Fruit fly (Drosophila melanogaster) whole organism, embryonic: ENCODE measurements around the gene Hesr.

ENCODE experiments used
- Adf1 ChIP-seq: fragments of 200-800 bp; sonication (Bioruptor generic); IDR thresholded peaks from 2 replicates; pipeline ENCODE4 v1.3.6; 2022; ENCODE audit warnings: missing biosample characterization, missing genetic modification characterization
- Antp ChIP-seq: fragments of 200-800 bp; sonication (Bioruptor generic); optimal IDR thresholded peaks from 3 replicates; lab custom pipeline; 2016; ENCODE audit warnings: missing biosample characterization, missing genetic modification characterization
- C15 ChIP-seq: fragments of 200-800 bp; sonication (Bioruptor generic); IDR thresholded peaks from 3 replicates; pipeline ENCODE4 v1.3.6; 2022; ENCODE audit warnings: missing biosample characterization, missing genetic modification characterization
- CG10274 ChIP-seq: fragments of 200-800 bp; sonication (Bioruptor generic); optimal IDR thresholded peaks from 3 replicates; lab custom pipeline; 2017; ENCODE audit warnings: missing biosample characterization, mild to moderate bottlenecking, missing genetic modification characterization
- CG10979 ChIP-seq: fragments of 200-800 bp; sonication (Bioruptor generic); optimal IDR thresholded peaks from 2 replicates; lab custom pipeline; 2018; ENCODE audit warnings: missing biosample characterization, mild to moderate bottlenecking, missing genetic modification characterization, moderate library complexity
- CG13894 ChIP-seq: fragments of 200-800 bp; sonication (Bioruptor generic); optimal IDR thresholded peaks from 3 replicates; lab custom pipeline; 2018; ENCODE audit warnings: missing biosample characterization, mild to moderate bottlenecking, missing genetic modification characterization, moderate library complexity
- CG14050 ChIP-seq: fragments of 200-800 bp; sonication (Bioruptor generic); IDR thresholded peaks from 3 replicates; pipeline ENCODE4 v1.3.6; 2022; ENCODE audit warnings: missing biosample characterization, missing genetic modification characterization
- CG15011 ChIP-seq: fragments of 200-800 bp; sonication (Bioruptor generic); optimal IDR thresholded peaks from 3 replicates; lab custom pipeline; 2018; ENCODE audit warnings: missing biosample characterization, mild to moderate bottlenecking, missing genetic modification characterization
- CG15601 ChIP-seq: fragments of 200-800 bp; sonication (Bioruptor generic); optimal IDR thresholded peaks from 3 replicates; lab custom pipeline; 2019; ENCODE audit warnings: missing biosample characterization, mild to moderate bottlenecking, missing genetic modification characterization, moderate library complexity
- CG16815 ChIP-seq: fragments of 200-800 bp; sonication (Bioruptor generic); optimal IDR thresholded peaks from 3 replicates; lab custom pipeline; 2017; ENCODE audit warnings: missing biosample characterization, mild to moderate bottlenecking, missing genetic modification characterization
- CG18262 ChIP-seq: fragments of 200-800 bp; optimal IDR thresholded peaks from 3 replicates; lab custom pipeline; 2019; ENCODE audit warnings: missing biosample characterization, mild to moderate bottlenecking, missing genetic modification characterization, moderate library complexity
- CG1832 ChIP-seq: fragments of 200-800 bp; sonication (Bioruptor generic); optimal IDR thresholded peaks from 2 replicates; lab custom pipeline; 2017; ENCODE audit warnings: missing biosample characterization, mild to moderate bottlenecking, missing genetic modification characterization, inconsistent platforms
- CG4404 ChIP-seq: fragments of 200-800 bp; sonication (Bioruptor generic); IDR thresholded peaks from 2 replicates; pipeline ENCODE4 v1.3.6; 2022; ENCODE audit warnings: missing biosample characterization, missing genetic modification characterization
- CG5953 ChIP-seq: fragments of 200-800 bp; sonication (Bioruptor generic); IDR thresholded peaks from 2 replicates; pipeline ENCODE4 v1.3.6; 2022; ENCODE audit warnings: missing biosample characterization, missing genetic modification characterization
- CG7556 ChIP-seq: fragments of 200-800 bp; sonication (Bioruptor generic); optimal IDR thresholded peaks from 2 replicates; lab custom pipeline; 2017; ENCODE audit warnings: missing biosample characterization, mild to moderate bottlenecking, missing genetic modification characterization
- CG8290 ChIP-seq, 3 experiments: fragments of 200-800 bp; sonication (Bioruptor generic); optimal IDR thresholded peaks; 2 replicates each; lab custom pipeline; 2016 to 2019; ENCODE audit warnings: missing biosample characterization in 3 of 3, missing genetic modification characterization in 3 of 3, mild to moderate bottlenecking in 2 of 3, moderate library complexity in 1 of 3
- CG8478 ChIP-seq: fragments of >200 bp; optimal IDR thresholded peaks from 2 replicates; lab custom pipeline; 2018
- Deaf1 ChIP-seq: fragments of 200-800 bp; optimal IDR thresholded peaks from 3 replicates; lab custom pipeline; 2019; ENCODE audit warnings: missing biosample characterization, mild to moderate bottlenecking, missing genetic modification characterization, moderate library complexity
- Ets65A ChIP-seq: fragments of 200-800 bp; sonication (Bioruptor generic); peaks from one replicate; lab custom pipeline; 2016; ENCODE audit warnings: missing biosample characterization, missing genetic modification characterization
- Jarid2 ChIP-seq: fragments of 200-800 bp; sonication (Bioruptor generic); optimal IDR thresholded peaks from 3 replicates; lab custom pipeline; 2017; ENCODE audit warnings: mild to moderate bottlenecking, missing biosample characterization, missing genetic modification reagents, missing genetic modification characterization
- Med ChIP-seq: fragments of 200-800 bp; sonication (Bioruptor generic); peaks from one replicate; lab custom pipeline; 2016; ENCODE audit warnings: missing biosample characterization, missing genetic modification characterization, mild to moderate bottlenecking, inconsistent platforms, moderate library complexity
- Poxn ChIP-seq: fragments of 200-800 bp; sonication (Bioruptor generic); IDR thresholded peaks from 2 replicates; pipeline ENCODE4 v1.3.6; 2022; ENCODE audit warnings: missing biosample characterization, missing genetic modification characterization
- Ravus ChIP-seq: fragments of 200-800 bp; sonication (Bioruptor generic); IDR thresholded peaks from 2 replicates; pipeline ENCODE4 v1.3.6; 2022; ENCODE audit warnings: missing biosample characterization, missing genetic modification characterization
- Scr ChIP-seq: fragments of 200-800 bp; sonication (Bioruptor generic); IDR thresholded peaks from 2 replicates; pipeline ENCODE4 v1.3.6; 2022; ENCODE audit warnings: missing biosample characterization, missing genetic modification characterization; ENCODE audit not compliant: partially characterized antibody
- Sox102F ChIP-seq: fragments of 200-800 bp; sonication (Bioruptor generic); optimal IDR thresholded peaks from 2 replicates; lab custom pipeline; 2018; ENCODE audit warnings: missing biosample characterization, mild to moderate bottlenecking, missing genetic modification characterization, moderate library complexity
- Ssrp ChIP-seq: fragments of 200-800 bp; sonication (Bioruptor generic); optimal IDR thresholded peaks from 2 replicates; lab custom pipeline; 2018; ENCODE audit warnings: missing biosample characterization, mild to moderate bottlenecking, missing genetic modification characterization, moderate library complexity
- TFAM ChIP-seq: fragments of 200-800 bp; sonication (Bioruptor generic); optimal IDR thresholded peaks from 2 replicates; lab custom pipeline; 2017; ENCODE audit warnings: missing biosample characterization, missing genetic modification characterization, inconsistent platforms
- Trl ChIP-seq, 3 experiments: fragments of >200 bp in 2 of 3; fragments of 200-800 bp in 1 of 3; sonication (Bioruptor generic) in 1 of 3; optimal IDR thresholded peaks; 2 replicates in 1 of 3; 3 replicates in 2 of 3; lab custom pipeline; 2016 to 2017; ENCODE audit warnings: missing biosample characterization in 1 of 3, missing genetic modification characterization in 1 of 3
- abd-A ChIP-seq: fragments of 200-800 bp; sonication (Bioruptor generic); optimal IDR thresholded peaks from 3 replicates; lab custom pipeline; 2019; ENCODE audit warnings: missing biosample characterization, mild to moderate bottlenecking, missing genetic modification characterization, moderate library complexity
- bbx ChIP-seq: fragments of 200-800 bp; sonication (Bioruptor generic); IDR thresholded peaks from 2 replicates; pipeline ENCODE4 v1.3.6; 2022; ENCODE audit warnings: missing biosample characterization, missing genetic modification characterization; ENCODE audit not compliant: partially characterized antibody
- bsh ChIP-seq, 2 experiments: fragments of 200-800 bp; sonication (Bioruptor generic); optimal IDR thresholded peaks; 2 replicates each; lab custom pipeline; 2017 to 2018; ENCODE audit warnings: mild to moderate bottlenecking in 2 of 2, missing biosample characterization in 2 of 2, missing genetic modification characterization in 2 of 2, moderate library complexity in 1 of 2
- cg ChIP-seq: fragments of 200-800 bp; sonication (Bioruptor generic); optimal IDR thresholded peaks from 3 replicates; lab custom pipeline; 2019; ENCODE audit warnings: missing biosample characterization, mild to moderate bottlenecking, missing genetic modification characterization, moderate library complexity
- chinmo ChIP-seq: fragments of 200-800 bp; sonication (Bioruptor generic); IDR thresholded peaks from 4 replicates; pipeline ENCODE4 v1.3.6; 2022; ENCODE audit warnings: missing biosample characterization, missing genetic modification characterization; ENCODE audit not compliant: partially characterized antibody
- crol ChIP-seq: fragments of 200-800 bp; sonication (Bioruptor generic); IDR thresholded peaks from 2 replicates; pipeline ENCODE4 v1.3.6; 2022; ENCODE audit warnings: missing biosample characterization, missing genetic modification characterization
- dysf ChIP-seq: fragments of 200-800 bp; sonication (Bioruptor generic); IDR thresholded peaks from 3 replicates; pipeline ENCODE4 v1.3.6; 2022; ENCODE audit warnings: missing biosample characterization, missing genetic modification characterization
- gem ChIP-seq: fragments of 200-800 bp; sonication (Bioruptor generic); optimal IDR thresholded peaks from 2 replicates; lab custom pipeline; 2019; ENCODE audit warnings: missing biosample characterization, mild to moderate bottlenecking, missing genetic modification characterization, moderate library complexity
- gsb-n ChIP-seq: fragments of 200-800 bp; sonication (Bioruptor generic); optimal IDR thresholded peaks from 3 replicates; lab custom pipeline; 2018; ENCODE audit warnings: missing biosample characterization, mild to moderate bottlenecking, missing genetic modification characterization
- sd ChIP-seq: fragments of 200-800 bp; sonication (Bioruptor generic); optimal IDR thresholded peaks from 3 replicates; lab custom pipeline; 2018; ENCODE audit warnings: missing biosample characterization, mild to moderate bottlenecking, missing genetic modification characterization, moderate library complexity
- sob ChIP-seq: fragments of 200-800 bp; sonication (Bioruptor generic); IDR thresholded peaks from 2 replicates; pipeline ENCODE4 v1.3.6; 2022; ENCODE audit warnings: missing biosample characterization, missing genetic modification characterization
- sr ChIP-seq: fragments of 200-800 bp; sonication (Bioruptor generic); IDR thresholded peaks from 3 replicates; pipeline ENCODE4 v1.3.6; 2022; ENCODE audit warnings: missing biosample characterization, missing genetic modification characterization
- tup ChIP-seq: fragments of 200-800 bp; sonication (Bioruptor generic); optimal IDR thresholded peaks from 2 replicates; lab custom pipeline; 2016; ENCODE audit warnings: missing biosample characterization, mild to moderate bottlenecking, missing genetic modification characterization, moderate library complexity
- yki ChIP-seq: fragments of >200 bp; optimal IDR thresholded peaks from 3 replicates; lab custom pipeline; 2018
- zfh1 ChIP-seq: fragments of 200-800 bp; sonication (Bioruptor generic); IDR thresholded peaks from 3 replicates; pipeline ENCODE4 v1.3.6; 2022; ENCODE audit warnings: missing biosample characterization, missing genetic modification characterization

Hesr gene

dm6 chrX:18181152-18181551 lies 23.8 kb downstream of the Hesr start:
- no peak for TF ChIP-seq TFAM
- no peak for TF ChIP-seq Sox102F (GFP tag; lab: Kevin White, UChicago)
- peak; percentile 97 for TF ChIP-seq CG13894 (tag; lab: Kevin White, UChicago)
- peak; percentile 77 for TF ChIP-seq abd-A (tag; lab: Kevin White, UChicago)
- no peak for TF ChIP-seq CG5953 (GFP tag; lab: Robert Waterston, UW)
- TF ChIP-seq CG7556 (GFP tag; lab: Kevin White, UChicago): no peak
- TF ChIP-seq CG14050 (GFP tag; lab: Robert Waterston, UW): no peak
- no peak for TF ChIP-seq CG1832
- TF ChIP-seq, all 482 proteins: peak for 2

- TF ChIP-seq sob (GFP tag; lab: Robert Waterston, UW): no peak
- TF ChIP-seq gsb-n (tag; lab: Kevin White, UChicago): no peak
- no peak for TF ChIP-seq CG18262
- no peak for TF ChIP-seq Ravus (GFP tag; lab: Robert Waterston, UW)
- TF ChIP-seq zfh1 (GFP tag; lab: Robert Waterston, UW): no peak
- no peak for TF ChIP-seq CG15601 (tag; lab: Kevin White, UChicago)
- TF ChIP-seq CG4404 (GFP tag; lab: Robert Waterston, UW): no peak
- TF ChIP-seq dysf (GFP tag; lab: Robert Waterston, UW): no peak
These were observed 25.6 kb downstream of the Hesr start, which contains the start of gene Andorra for dm6 chrX:18179372-18179771. TSS of gene Andorra (minus strand) at chrX:18179472.

dm6 chrX:18177312-18177711 lies 27.6 kb downstream of the Hesr start, which contains the start of gene Frq2:
TSS of gene Frq2 (plus strand) at chrX:18177612.
- peak; percentile 75 for TF ChIP-seq Adf1 (GFP tag; lab: Robert Waterston, UW)
- TF ChIP-seq sd (tag; lab: Kevin White, UChicago): peak; percentile 17
- TF ChIP-seq Antp: no peak

- TF ChIP-seq bbx (no peak), Med (GFP tag; lab: Kevin White, UChicago) (peak; percentile 52), CG10979 (tag; lab: Kevin White, UChicago) (no peak), CG15011 (GFP tag; lab: Kevin White, UChicago) (no peak), CG16815 (GFP tag; lab: Kevin White, UChicago) (no peak), CG10274 (GFP tag; lab: Kevin White, UChicago) (no peak), Ets65A (GFP tag; lab: Kevin White, UChicago) (peak; percentile 57), Scr (GFP tag; lab: Robert Waterston, UW) (no peak), Trl (optimal IDR thresholded peaks at IDR 0.05; lab: Kevin White, UChicago) (peak in 1 of 2 experiments; percentile 22), Trl (GFP tag; optimal IDR thresholded peaks at IDR 0.05; lab: Kevin White, UChicago) (no peak), C15 (GFP tag; lab: Robert Waterston, UW) (no peak), cg (peak; percentile 50), sr (GFP tag; lab: Robert Waterston, UW) (no peak), yki (lab: Kevin White, UChicago) (no peak), Poxn (GFP tag; lab: Robert Waterston, UW) (no peak)
These were observed 46.0 kb downstream of the Hesr start for dm6 chrX:18158967-18159366.

dm6 chrX:18154955-18155419 lies 50.0 kb downstream of the Hesr start, which contains the start of gene Frq1:
TSS of gene Frq1 (plus strand) at chrX:18155369.
- TF ChIP-seq bsh (GFP tag; optimal IDR thresholded peaks at IDR 0.05; lab: Kevin White, UChicago) (no peak), Jarid2 (GFP tag; lab: Kevin White, UChicago) (no peak), sd (tag; lab: Kevin White, UChicago) (peak; percentile 22), CG13894 (tag; lab: Kevin White, UChicago) (peak; percentile 21), tup (GFP tag; lab: Kevin White, UChicago) (no peak), Trl (optimal IDR thresholded peaks at IDR 0.05; lab: Kevin White, UChicago) (peak; percentile 25 to 31), Trl (GFP tag; optimal IDR thresholded peaks at IDR 0.05; lab: Kevin White, UChicago) (no peak), Deaf1 (tag; lab: Kevin White, UChicago) (peak; percentile 41), CG8290 (GFP tag; optimal IDR thresholded peaks at IDR 0.05; lab: Kevin White, UChicago) (no peak), CG8290 (tag; optimal IDR thresholded peaks at IDR 0.05; lab: Kevin White, UChicago) (peak in 1 of 2 experiments; percentile 27), CG8478 (lab: Kevin White, UChicago) (no peak), gem (no peak), cg (peak; percentile 44), Med (GFP tag; lab: Kevin White, UChicago) (peak; percentile 73), crol (GFP tag; lab: Robert Waterston, UW) (peak; percentile 61), Ssrp (no peak), chinmo (0 out of 4 replicates have a peak, but pooled peaks have one; percentile 39)
